Fruit fly (Drosophila melanogaster) whole organism, embryonic: ENCODE results near the gene CG13067.

Experiments used
- Adf1 ChIP-seq: fragments of 200-800 bp; sonication (Bioruptor generic); IDR thresholded peaks from 2 replicates; pipeline ENCODE4 v1.3.6; 2022; ENCODE audit warnings: missing biosample characterization, missing genetic modification characterization
- Blimp-1 ChIP-seq: fragments of 200-800 bp; sonication (Bioruptor generic); optimal IDR thresholded peaks from 3 replicates; lab custom pipeline; 2018; ENCODE audit warnings: missing biosample characterization, missing genetic modification characterization, mild to moderate bottlenecking, moderate library complexity, missing genetic modification reagents
- CG1024 ChIP-seq: fragments of 200-800 bp; sonication (Bioruptor generic); IDR thresholded peaks from 2 replicates; pipeline ENCODE4 v1.3.6; 2022; ENCODE audit warnings: missing biosample characterization, missing genetic modification characterization
- CG10366 ChIP-seq: fragments of 200-800 bp; sonication (Bioruptor generic); IDR thresholded peaks from 2 replicates; pipeline ENCODE4 v1.3.6; 2022; ENCODE audit warnings: missing biosample characterization, missing genetic modification characterization
- CG10959 ChIP-seq: fragments of 200-800 bp; sonication (Bioruptor generic); IDR thresholded peaks from 2 replicates; pipeline ENCODE4 v1.3.6; 2022; ENCODE audit warnings: missing biosample characterization, missing genetic modification characterization
- CG12299 ChIP-seq: fragments of 200-800 bp; sonication (Bioruptor generic); optimal IDR thresholded peaks from 2 replicates; lab custom pipeline; 2018; ENCODE audit warnings: missing biosample characterization, mild to moderate bottlenecking, missing genetic modification characterization
- CG1647 ChIP-seq: fragments of 200-800 bp; sonication (Bioruptor generic); optimal IDR thresholded peaks from 3 replicates; lab custom pipeline; 2016; ENCODE audit warnings: missing biosample characterization, missing genetic modification characterization
- CG17186 ChIP-seq: fragments of 200-800 bp; sonication (Bioruptor generic); optimal IDR thresholded peaks from 3 replicates; lab custom pipeline; 2017; ENCODE audit warnings: missing biosample characterization, missing genetic modification reagents, missing genetic modification characterization
- CG17912 ChIP-seq: fragments of 200-800 bp; sonication (Bioruptor generic); optimal IDR thresholded peaks from 2 replicates; lab custom pipeline; 2018; ENCODE audit warnings: missing biosample characterization, mild to moderate bottlenecking, missing genetic modification characterization
- CG31388 ChIP-seq: fragments of 200-800 bp; sonication (Bioruptor generic); optimal IDR thresholded peaks from 2 replicates; lab custom pipeline; 2016; ENCODE audit warnings: missing biosample characterization, missing genetic modification characterization
- CG3163 ChIP-seq: fragments of 200-800 bp; sonication (Bioruptor generic); optimal IDR thresholded peaks from 3 replicates; lab custom pipeline; 2016; ENCODE audit warnings: missing biosample characterization, missing genetic modification characterization
- CG32532 ChIP-seq: fragments of 200-800 bp; sonication (Bioruptor generic); IDR thresholded peaks from 2 replicates; pipeline ENCODE4 v1.3.6; 2022; ENCODE audit warnings: missing biosample characterization, missing genetic modification characterization
- CG42726 ChIP-seq: fragments of 200-800 bp; sonication (Bioruptor generic); IDR thresholded peaks from 2 replicates; pipeline ENCODE4 v1.3.6; 2022; ENCODE audit warnings: missing biosample characterization, missing genetic modification characterization; ENCODE audit not compliant: partially characterized antibody
- CG7556 ChIP-seq: fragments of 200-800 bp; sonication (Bioruptor generic); optimal IDR thresholded peaks from 2 replicates; lab custom pipeline; 2017; ENCODE audit warnings: missing biosample characterization, mild to moderate bottlenecking, missing genetic modification characterization
- CG8089 ChIP-seq: fragments of 200-800 bp; sonication (Bioruptor generic); optimal IDR thresholded peaks from 3 replicates; lab custom pipeline; 2016; ENCODE audit warnings: missing biosample characterization, missing genetic modification characterization
- CoRest ChIP-seq: fragments of 200-800 bp; sonication (Bioruptor generic); optimal IDR thresholded peaks from 3 replicates; lab custom pipeline; 2018; ENCODE audit warnings: missing biosample characterization, mild to moderate bottlenecking, missing genetic modification characterization, moderate library complexity
- Eip74EF ChIP-seq, 2 experiments: fragments of 200-800 bp in 1 of 2; fragments of >200 bp in 1 of 2; sonication (Bioruptor generic) in 1 of 2; optimal IDR thresholded peaks; 2 replicates each; lab custom pipeline; 2017 to 2019; ENCODE audit warnings: missing biosample characterization in 2 of 2, missing genetic modification characterization in 2 of 2, mild to moderate bottlenecking in 1 of 2, moderate library complexity in 1 of 2
- Ets97D ChIP-seq: fragments of 200-800 bp; sonication (Bioruptor generic); optimal IDR thresholded peaks from 3 replicates; lab custom pipeline; 2016; ENCODE audit warnings: missing biosample characterization, missing genetic modification characterization
- Hsf ChIP-seq: fragments of 200-800 bp; sonication (Bioruptor generic); optimal IDR thresholded peaks from 3 replicates; lab custom pipeline; 2016; ENCODE audit warnings: missing biosample characterization, missing genetic modification characterization
- Ptx1 ChIP-seq: fragments of 200-800 bp; sonication (Bioruptor generic); IDR thresholded peaks from 2 replicates; pipeline ENCODE4 v1.3.6; 2022; ENCODE audit warnings: missing biosample characterization, missing genetic modification characterization
- Sox102F ChIP-seq: fragments of 200-800 bp; sonication (Bioruptor generic); optimal IDR thresholded peaks from 2 replicates; lab custom pipeline; 2018; ENCODE audit warnings: missing biosample characterization, mild to moderate bottlenecking, missing genetic modification characterization, moderate library complexity
- Sry-δ ChIP-seq: fragments of 200-800 bp; sonication (Bioruptor generic); optimal IDR thresholded peaks from 2 replicates; lab custom pipeline; 2016; ENCODE audit warnings: missing biosample characterization, missing genetic modification characterization
- Usf ChIP-seq: fragments of 200-800 bp; sonication (Bioruptor generic); optimal IDR thresholded peaks from 2 replicates; lab custom pipeline; 2017; ENCODE audit warnings: missing genotype, missing biosample characterization, missing genetic modification characterization
- bowl ChIP-seq: fragments of 200-800 bp; sonication (Bioruptor generic); IDR thresholded peaks from 2 replicates; pipeline ENCODE4 v1.3.6; 2022; ENCODE audit warnings: missing biosample characterization, missing genetic modification characterization
- br ChIP-seq: fragments of >200 bp; optimal IDR thresholded peaks from 2 replicates; lab custom pipeline; 2017
- crc ChIP-seq: fragments of 200-800 bp; sonication (Bioruptor generic); optimal IDR thresholded peaks from 2 replicates; lab custom pipeline; 2016; ENCODE audit warnings: missing biosample characterization, missing genetic modification characterization
- dysf ChIP-seq: fragments of 200-800 bp; sonication (Bioruptor generic); IDR thresholded peaks from 3 replicates; pipeline ENCODE4 v1.3.6; 2022; ENCODE audit warnings: missing biosample characterization, missing genetic modification characterization
- ems ChIP-seq: fragments of 200-800 bp; sonication (Bioruptor generic); optimal IDR thresholded peaks from 3 replicates; lab custom pipeline; 2016; ENCODE audit warnings: missing biosample characterization, missing genetic modification characterization
- eyg ChIP-seq: fragments of 200-800 bp; sonication (Bioruptor generic); optimal IDR thresholded peaks from 3 replicates; lab custom pipeline; 2016; ENCODE audit warnings: missing biosample characterization, missing genetic modification characterization
- fd3F ChIP-seq: fragments of 200-800 bp; sonication (Bioruptor generic); optimal IDR thresholded peaks from 2 replicates; lab custom pipeline; 2018; ENCODE audit warnings: missing biosample characterization, mild to moderate bottlenecking, missing genetic modification characterization, moderate library complexity
- gfzf ChIP-seq: fragments of 200-800 bp; sonication (Bioruptor generic); optimal IDR thresholded peaks from 2 replicates; lab custom pipeline; 2016; ENCODE audit warnings: missing biosample characterization, mild to moderate bottlenecking, missing genetic modification characterization, moderate library complexity
- her ChIP-seq: fragments of 200-800 bp; sonication (Bioruptor generic); optimal IDR thresholded peaks from 2 replicates; lab custom pipeline; 2016; ENCODE audit warnings: missing biosample characterization, missing genetic modification characterization
- jigr1 ChIP-seq: fragments of 200-800 bp; sonication (Bioruptor generic); IDR thresholded peaks from 3 replicates; pipeline ENCODE4 v1.3.6; 2022; ENCODE audit warnings: missing biosample characterization, missing genetic modification characterization
- lbe ChIP-seq: fragments of 200-800 bp; sonication (Bioruptor generic); optimal IDR thresholded peaks from 2 replicates; lab custom pipeline; 2016; ENCODE audit warnings: missing biosample characterization, mild to moderate bottlenecking, missing genetic modification characterization
- lov ChIP-seq, 2 experiments: fragments of 200-800 bp in 1 of 2; fragments of >200 bp in 1 of 2; sonication (Bioruptor generic) in 1 of 2; IDR thresholded peaks in 1 of 2; optimal IDR thresholded peaks in 1 of 2; 2 replicates in 1 of 2; 3 replicates in 1 of 2; pipeline versions ENCODE4 v1.3.6 to Lab custom; 2017 to 2022; ENCODE audit warnings: missing biosample characterization in 1 of 2, missing genetic modification characterization in 1 of 2
- nerfin-2 ChIP-seq: fragments of 200-800 bp; sonication (Bioruptor generic); IDR thresholded peaks from 2 replicates; pipeline ENCODE4 v1.3.6; 2022; ENCODE audit warnings: missing biosample characterization, missing genetic modification characterization; ENCODE audit not compliant: partially characterized antibody
- nom ChIP-seq: fragments of 200-800 bp; sonication (Bioruptor generic); optimal IDR thresholded peaks from 2 replicates; lab custom pipeline; 2017; ENCODE audit warnings: missing biosample characterization, missing genetic modification characterization, mild to moderate bottlenecking, moderate library complexity, missing genetic modification reagents
- org-1 ChIP-seq: fragments of 200-800 bp; sonication (Bioruptor generic); optimal IDR thresholded peaks from 2 replicates; lab custom pipeline; 2017; ENCODE audit warnings: missing biosample characterization, missing genetic modification characterization
- ranshi ChIP-seq: fragments of 200-800 bp; sonication (Bioruptor generic); IDR thresholded peaks from 2 replicates; pipeline ENCODE4 v1.3.6; 2022; ENCODE audit warnings: missing biosample characterization, missing genetic modification characterization
- schlank ChIP-seq: fragments of 200-800 bp; sonication (Bioruptor generic); optimal IDR thresholded peaks from 2 replicates; lab custom pipeline; 2018; ENCODE audit warnings: missing biosample characterization, mild to moderate bottlenecking, missing genetic modification characterization
- sim ChIP-seq: fragments of 200-800 bp; sonication (Bioruptor generic); IDR thresholded peaks from 2 replicates; pipeline ENCODE4 v1.3.6; 2022; ENCODE audit warnings: missing biosample characterization, missing genetic modification characterization
- sr ChIP-seq: fragments of 200-800 bp; sonication (Bioruptor generic); IDR thresholded peaks from 3 replicates; pipeline ENCODE4 v1.3.6; 2022; ENCODE audit warnings: missing biosample characterization, missing genetic modification characterization
- tin ChIP-seq: fragments of 200-800 bp; sonication (Bioruptor generic); optimal IDR thresholded peaks from 3 replicates; lab custom pipeline; 2016; ENCODE audit warnings: missing biosample characterization, missing genetic modification characterization
- unpg ChIP-seq: fragments of 200-800 bp; sonication (Bioruptor generic); optimal IDR thresholded peaks from 3 replicates; lab custom pipeline; 2018; ENCODE audit warnings: missing biosample characterization, mild to moderate bottlenecking, missing genetic modification characterization, moderate library complexity
- zen ChIP-seq: fragments of 200-800 bp; sonication (Bioruptor generic); optimal IDR thresholded peaks from 3 replicates; lab custom pipeline; 2018; ENCODE audit warnings: missing biosample characterization, mild to moderate bottlenecking, missing genetic modification characterization, moderate library complexity

CG13067 gene

DNA sequence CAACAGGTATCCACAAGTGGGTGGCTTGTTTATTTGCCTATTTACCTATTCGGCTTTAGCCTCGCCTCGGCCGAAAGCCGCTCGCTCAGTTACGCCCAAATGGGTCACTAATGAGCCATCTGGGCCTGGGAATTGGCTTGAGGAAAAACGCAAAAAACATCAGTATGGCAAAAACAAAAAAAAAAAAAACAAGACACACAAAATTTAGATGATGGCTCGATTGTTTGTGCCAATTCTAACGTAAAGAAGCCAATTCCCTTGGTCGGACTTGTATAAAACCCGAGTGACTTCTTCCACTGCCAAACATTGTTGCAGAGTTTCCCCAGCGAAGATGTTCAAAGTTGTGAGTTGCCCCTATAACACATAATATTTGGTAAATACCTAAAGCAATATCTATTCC lies 30.1 kb downstream of the CG13067 start, which contains the start of gene CG4982:
Gene CG4982 (plus strand): TSS at position 301 of the 400 bp plus-strand sequence.
- TF ChIP-seq unpg (GFP tag; lab: Kevin White, UChicago) (no peak), br (lab: Kevin White, UChicago) (no peak), Sox102F (GFP tag; lab: Kevin White, UChicago) (no peak), CG10959 (no peak), nerfin-2 (GFP tag; lab: Robert Waterston, UW) (no peak)

- TF ChIP-seq crc (GFP tag; lab: Kevin White, UChicago) (no peak), Blimp-1 (peak; percentile 16)
- TF ChIP-seq, all 482 proteins: peak for 1
Observed at dm6 chr3L:16303078-16303477, 32.0 kb downstream of the CG13067 start, which contains the start of gene CG13044. CG13044 (minus strand) TSS chr3L:16303178.

- TF ChIP-seq CG32532 (GFP tag; lab: Robert Waterston, UW) (no peak), her (GFP tag; lab: Kevin White, UChicago) (no peak), Eip74EF (GFP tag; optimal IDR thresholded peaks at IDR 0.05; lab: Kevin White, UChicago) (no peak), CG31388 (GFP tag; lab: Kevin White, UChicago) (no peak), eyg (GFP tag; lab: Kevin White, UChicago) (no peak), CG10366 (GFP tag; lab: Robert Waterston, UW) (no peak), CG7556 (GFP tag; lab: Kevin White, UChicago) (no peak), tin (GFP tag; lab: Kevin White, UChicago) (no peak), fd3F (GFP tag; lab: Kevin White, UChicago) (no peak), lbe (GFP tag; lab: Kevin White, UChicago) (no peak), nom (GFP tag; lab: Kevin White, UChicago) (no peak), Adf1 (GFP tag; lab: Robert Waterston, UW) (no peak), lov (optimal IDR thresholded peaks at IDR 0.05; lab: Kevin White, UChicago) (no peak), lov (GFP tag; IDR thresholded peaks at IDR 0.05; lab: Robert Waterston, UW) (no peak), CG1647 (GFP tag; lab: Kevin White, UChicago) (no peak), Usf (GFP tag; lab: Kevin White, UChicago) (no peak), gfzf (GFP tag; lab: Kevin White, UChicago) (no peak), schlank (no peak), Ets97D (no peak), CG17186 (GFP tag; lab: Kevin White, UChicago) (no peak), dysf (GFP tag; lab: Robert Waterston, UW) (no peak)
Observed at dm6 chr3L:16303982-16304381, 32.9 kb downstream of the CG13067 start, which contains the start of gene CG43249. CG43249 (plus strand) TSS chr3L:16304282.

DNA sequence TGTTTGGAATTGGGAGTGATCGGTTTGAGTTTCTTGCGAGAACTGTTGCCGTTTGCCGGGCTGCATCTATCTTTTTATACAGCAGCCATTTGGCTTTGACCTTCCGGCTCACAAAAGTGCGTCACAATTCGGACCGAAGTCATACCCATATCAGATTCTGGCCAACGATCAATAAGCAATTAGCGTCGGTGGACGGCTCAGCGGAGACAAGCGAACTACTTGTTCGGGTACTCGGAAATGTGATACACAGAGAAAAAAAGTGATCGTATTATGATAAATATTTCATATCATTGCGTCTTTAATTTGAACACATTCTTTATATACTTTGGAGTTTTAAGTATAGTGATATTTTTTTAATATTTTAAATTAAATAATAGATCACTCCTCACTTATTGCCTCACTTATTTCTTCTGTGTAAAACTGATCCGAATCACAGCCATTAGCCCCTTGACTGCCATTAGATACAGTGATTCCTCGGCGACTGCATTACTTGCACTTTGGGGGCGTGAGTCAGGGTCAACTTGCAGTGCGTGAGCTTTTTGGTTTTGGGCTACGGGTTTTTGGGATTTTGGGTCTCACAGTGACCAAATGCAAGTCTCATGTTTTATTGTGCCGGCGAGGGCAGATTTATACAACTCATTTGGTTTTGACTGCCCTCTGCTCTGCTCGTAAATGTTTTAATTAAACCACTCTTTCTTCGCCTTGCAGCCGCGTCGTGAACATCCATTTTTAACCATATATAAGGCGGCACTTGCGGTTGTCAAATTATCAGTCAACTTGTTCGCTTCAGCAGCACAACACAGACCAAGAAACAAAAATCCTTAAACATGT lies 35.0 kb downstream of the CG13067 start, which contains the start of the genes CG13043 and CG13063:
Gene CG13043 (minus strand): TSS at position 51 of the 831 bp plus-strand sequence.
Gene CG13063 (plus strand): TSS at position 781 of the 831 bp plus-strand sequence.
- TF ChIP-seq org-1 (GFP tag; lab: Kevin White, UChicago) (no peak), Sry-δ (GFP tag; lab: Kevin White, UChicago) (no peak), CoRest (tag; lab: Kevin White, UChicago) (peak; percentile 7), CG1024 (no peak), jigr1 (no peak), fd3F (GFP tag; lab: Kevin White, UChicago) (no peak), ranshi (GFP tag; lab: Robert Waterston, UW) (no peak), zen (tag; lab: Kevin White, UChicago) (no peak), CG7556 (GFP tag; lab: Kevin White, UChicago) (peak; percentile 11), bowl (GFP tag; lab: Robert Waterston, UW) (no peak), Hsf (GFP tag; lab: Kevin White, UChicago) (no peak), CG12299 (tag; lab: Kevin White, UChicago) (no peak), sr (GFP tag; lab: Robert Waterston, UW) (no peak), CG42726 (GFP tag; lab: Robert Waterston, UW) (no peak), ems (GFP tag; lab: Kevin White, UChicago) (no peak), CG3163 (GFP tag; lab: Kevin White, UChicago) (no peak), CG8089 (GFP tag; lab: Kevin White, UChicago) (no peak), CG17912 (GFP tag; lab: Kevin White, UChicago) (no peak), sim (GFP tag; lab: Robert Waterston, UW) (no peak), Ptx1 (GFP tag; lab: Robert Waterston, UW) (peak; percentile 35; the same call in 1 of the 2 replicates)
